Worm (Caenorhabditis elegans) whole organism, L4 larva: ENCODE measurements around the gene elo-6.
"Not testable (repeated sequence)": the region's sequence is repeated elsewhere in the genome, so short reads cannot be mapped to it uniquely, and the experiment has no call there.

Experiments used
- R02D3.7 ChIP-seq: fragments of 150-350 bp; sonication (generic microtip); optimal IDR thresholded peaks from 3 replicates; lab custom pipeline; 2014; ENCODE audit warnings: missing biosample characterization, missing genetic modification characterization
- ceh-28 ChIP-seq: fragments of 150-350 bp; optimal IDR thresholded peaks from 2 replicates; lab custom pipeline; 2014; ENCODE audit warnings: missing biosample characterization, missing genetic modification reagents, missing genetic modification characterization
- pqm-1 ChIP-seq: sonication (generic microtip); optimal IDR thresholded peaks from 2 replicates; lab custom pipeline; 2017; ENCODE audit warnings: missing biosample characterization, missing genetic modification characterization
- skn-1 ChIP-seq: fragments of 150-350 bp; optimal IDR thresholded peaks from 2 replicates; lab custom pipeline; 2014; ENCODE audit warnings: missing biosample characterization, missing genetic modification characterization

ce11 chrIV:5350480-5351193 is 37.7 kb downstream of the elo-6 start, which contains the start of gene gba-4:
- not testable (repeated sequence) for TF ChIP-seq R02D3.7, ceh-28, skn-1 (tag; lab: Kevin White, UChicago)
- peak; percentile 84 for TF ChIP-seq pqm-1 (tag; lab: Kevin White, UChicago)
